Worm (Caenorhabditis elegans) whole organism, early embryonic: ENCODE data around the gene F36D3.16.

Experiments
- B0310.2 ChIP-seq: sonication (generic microtip); optimal IDR thresholded peaks from 2 replicates; lab custom pipeline; 2016; ENCODE audit warnings: mild to moderate bottlenecking, missing genetic modification characterization, missing compliant biosample characterization
- F13C5.2 ChIP-seq: sonication (generic microtip); optimal IDR thresholded peaks from 2 replicates; lab custom pipeline; 2017; ENCODE audit warnings: mild to moderate bottlenecking, missing genetic modification characterization, inconsistent platforms, missing compliant biosample characterization
- aly-1 ChIP-seq: sonication (generic microtip); optimal IDR thresholded peaks from 2 replicates; lab custom pipeline; 2016; ENCODE audit warnings: missing genetic modification characterization, missing compliant biosample characterization
- ama-1 ChIP-seq: fragments of 150-350 bp; optimal IDR thresholded peaks from 2 replicates; lab custom pipeline; 2014
- ceh-13 ChIP-seq: fragments of 200-800 bp; sonication (Bioruptor generic); optimal IDR thresholded peaks from 2 replicates; lab custom pipeline; 2018; ENCODE audit warnings: mild to moderate bottlenecking, missing genetic modification characterization, missing compliant biosample characterization
- ceh-36 ChIP-seq: sonication (generic microtip); optimal IDR thresholded peaks from 2 replicates; lab custom pipeline; 2016; ENCODE audit warnings: missing genetic modification characterization, inconsistent platforms, missing compliant biosample characterization
- ets-7 ChIP-seq: sonication (generic microtip); optimal IDR thresholded peaks from 2 replicates; lab custom pipeline; 2016; ENCODE audit warnings: missing genotype, missing genetic modification characterization, missing compliant biosample characterization
- flt-1 ChIP-seq: fragments of 200-800 bp; sonication (Bioruptor generic); IDR thresholded peaks from 2 replicates; pipeline ENCODE4 v1.3.6; 2022; ENCODE audit warnings: missing genetic modification characterization, missing compliant biosample characterization
- hmbx-1 ChIP-seq: sonication (generic microtip); optimal IDR thresholded peaks from 2 replicates; lab custom pipeline; 2016; ENCODE audit warnings: mild to moderate bottlenecking, missing genetic modification characterization, missing compliant biosample characterization
- hmg-4 ChIP-seq: fragments of 200-800 bp; sonication (Bioruptor generic); optimal IDR thresholded peaks from 2 replicates; lab custom pipeline; 2018; ENCODE audit warnings: mild to moderate bottlenecking, missing genetic modification characterization, missing compliant biosample characterization
- hnd-1 ChIP-seq: sonication (generic microtip); optimal IDR thresholded peaks from 2 replicates; lab custom pipeline; 2016; ENCODE audit warnings: missing genetic modification characterization, missing compliant biosample characterization
- pes-1 ChIP-seq: fragments of 200-800 bp; sonication (Bioruptor generic); IDR thresholded peaks from 2 replicates; pipeline ENCODE4 v1.3.6; 2022; ENCODE audit warnings: missing genetic modification reagents, missing genetic modification characterization, missing compliant biosample characterization
- scrt-1 ChIP-seq: fragments of 200-800 bp; sonication (Bioruptor generic); IDR thresholded peaks from 2 replicates; pipeline ENCODE4 v1.3.6; 2022; ENCODE audit warnings: missing genetic modification characterization, missing compliant biosample characterization
- sea-1 ChIP-seq: fragments of 200-800 bp; sonication (Bioruptor generic); conservative IDR thresholded peaks from 2 replicates; pipeline ENCODE4 v1.3.6; 2022; ENCODE audit warnings: missing genetic modification characterization, missing compliant biosample characterization
- tbx-11 ChIP-seq: fragments of 200-800 bp; sonication (Bioruptor generic); IDR thresholded peaks from 2 replicates; pipeline ENCODE4 v1.3.6; 2022; ENCODE audit warnings: missing genetic modification characterization, missing compliant biosample characterization
- tbx-37 ChIP-seq: fragments of 200-800 bp; sonication (Bioruptor generic); conservative IDR thresholded peaks from 2 replicates; pipeline ENCODE4 v1.3.6; 2022; ENCODE audit warnings: missing genetic modification reagents, missing genetic modification characterization, missing compliant biosample characterization
- tra-4 ChIP-seq: sonication (generic microtip); optimal IDR thresholded peaks from 2 replicates; lab custom pipeline; 2017; ENCODE audit warnings: missing genetic modification characterization, missing compliant biosample characterization

Gene F36D3.16

DNA sequence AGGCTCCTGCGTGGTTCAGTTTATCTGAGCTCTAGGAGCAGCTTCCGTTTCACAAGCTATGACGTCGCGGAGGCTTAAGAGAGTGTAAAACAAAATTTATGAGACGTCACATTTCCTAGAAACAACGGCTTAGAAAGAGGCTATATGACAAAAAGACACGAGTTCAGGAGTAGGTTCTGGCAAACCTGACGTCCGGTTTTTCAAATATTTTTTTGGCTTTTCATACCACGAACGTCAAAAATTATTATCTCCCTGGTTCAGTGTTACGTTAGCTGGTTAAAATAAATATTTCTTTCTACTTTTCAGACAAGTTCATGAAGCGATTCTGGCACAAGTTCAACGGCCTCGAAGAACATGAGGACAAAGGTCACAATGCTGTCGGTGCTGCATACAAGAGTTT is at the start of gene F36D3.16:
TSS of gene F36D3.16 (plus strand) at position 301 of the 400 bp plus-strand sequence.
- no peak for TF ChIP-seq tbx-37 (GFP tag; lab: Robert Waterston, UW)
- no peak for TF ChIP-seq hnd-1 (tag; lab: Kevin White, UChicago)
- no peak for TF ChIP-seq F13C5.2
- TF ChIP-seq ama-1 (lab: Kevin White, UChicago): no peak
- no peak for TF ChIP-seq hmg-4 (GFP tag; lab: Kevin White, UChicago)
- TF ChIP-seq tbx-11 (GFP tag; lab: Robert Waterston, UW): no peak
- TF ChIP-seq sea-1 (GFP tag; lab: Robert Waterston, UW): no peak
- no peak for TF ChIP-seq ceh-13 (GFP tag; lab: Kevin White, UChicago)

DNA sequence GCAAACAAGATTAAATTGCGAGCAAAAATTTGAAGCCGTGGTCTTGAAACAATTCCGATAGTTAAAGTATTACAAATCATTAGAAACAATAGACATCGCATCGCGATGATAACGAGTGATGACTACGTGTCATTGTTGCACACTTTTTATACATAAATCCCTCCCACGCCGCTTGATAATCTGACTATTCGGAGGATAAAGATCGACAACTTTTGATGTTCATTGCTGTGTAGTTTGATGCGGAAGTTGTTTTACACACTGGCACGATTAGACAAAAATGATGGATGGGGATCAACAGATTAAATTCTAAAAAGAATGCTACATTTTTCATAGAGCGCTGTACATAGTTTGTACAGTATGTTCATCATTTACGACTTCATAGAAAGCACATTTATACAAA is 48.6 kb upstream of the F36D3.16 start, which contains the start of gene T08G3.11:
TSS of gene T08G3.11 (minus strand) at position 101 of the 400 bp plus-strand sequence.
- TF ChIP-seq hmg-4 (GFP tag; lab: Kevin White, UChicago): no peak
- TF ChIP-seq sea-1 (GFP tag; lab: Robert Waterston, UW): no peak
- TF ChIP-seq aly-1 (tag; lab: Kevin White, UChicago): no peak
- no peak for TF ChIP-seq hmbx-1
- no peak for TF ChIP-seq pes-1 (GFP tag; lab: Robert Waterston, UW)
- no peak for TF ChIP-seq tbx-11 (GFP tag; lab: Robert Waterston, UW)
- no peak for TF ChIP-seq ceh-13 (GFP tag; lab: Kevin White, UChicago)
- no peak for TF ChIP-seq B0310.2 (tag; lab: Kevin White, UChicago)
- no peak for TF ChIP-seq flt-1 (GFP tag; lab: Robert Waterston, UW)
- TF ChIP-seq hnd-1 (tag; lab: Kevin White, UChicago): no peak
- TF ChIP-seq ceh-36 (tag; lab: Kevin White, UChicago): no peak
- no peak for TF ChIP-seq ama-1 (lab: Kevin White, UChicago)
- no peak for TF ChIP-seq F13C5.2
- no peak for TF ChIP-seq scrt-1 (GFP tag; lab: Robert Waterston, UW)
- no peak for TF ChIP-seq ets-7 (tag; lab: Kevin White, UChicago)
- no peak for TF ChIP-seq tra-4
- no peak for TF ChIP-seq tbx-37 (GFP tag; lab: Robert Waterston, UW)

DNA sequence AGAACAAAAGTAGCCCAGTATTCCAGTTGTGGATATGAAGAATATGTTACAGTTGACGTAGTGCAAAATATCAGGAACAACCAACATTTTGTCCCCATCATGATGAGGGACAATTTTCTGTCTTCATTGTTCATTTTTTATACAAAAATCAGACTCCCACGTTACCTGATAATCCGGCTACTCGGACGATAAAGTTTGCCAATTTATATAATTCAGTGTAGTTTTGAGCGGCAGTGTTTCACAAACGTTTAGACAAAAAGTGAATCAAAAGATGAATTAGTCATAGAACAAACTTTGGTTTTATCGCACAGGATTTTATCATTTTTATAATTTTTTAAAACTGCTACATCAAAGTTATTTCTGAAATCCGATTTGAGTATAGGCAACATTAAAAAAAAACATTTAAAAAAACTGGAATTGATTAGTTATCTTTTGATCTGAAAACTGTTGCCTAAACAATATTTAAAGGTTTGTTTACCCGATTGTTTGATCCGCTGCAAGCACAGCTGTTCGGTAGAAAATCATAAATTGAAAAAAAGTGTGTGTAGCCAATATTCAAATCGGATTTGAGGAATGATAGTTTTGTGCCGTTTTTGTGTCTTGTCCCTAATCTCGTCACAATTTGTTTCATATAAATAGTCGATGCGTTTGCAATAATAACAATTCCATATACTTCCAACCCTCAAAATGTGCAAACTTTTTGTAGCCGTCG is 46.8 kb upstream of the F36D3.16 start, which contains the start of the genes F57E7.4 and spig-6:
TSS of gene F57E7.4 (minus strand) at position 101 of the 712 bp plus-strand sequence.
TSS of gene spig-6 (plus strand) at position 662 of the 712 bp plus-strand sequence.
- TF ChIP-seq tbx-37 (GFP tag; lab: Robert Waterston, UW): no peak
- TF ChIP-seq ama-1 (lab: Kevin White, UChicago): no peak
- TF ChIP-seq scrt-1 (GFP tag; lab: Robert Waterston, UW): no peak
- no peak for TF ChIP-seq ceh-13 (GFP tag; lab: Kevin White, UChicago)
- no peak for TF ChIP-seq hnd-1 (tag; lab: Kevin White, UChicago)
- no peak for TF ChIP-seq hmbx-1
- TF ChIP-seq pes-1 (GFP tag; lab: Robert Waterston, UW): no peak
- no peak for TF ChIP-seq F13C5.2
- TF ChIP-seq flt-1 (GFP tag; lab: Robert Waterston, UW): no peak
- TF ChIP-seq ceh-36 (tag; lab: Kevin White, UChicago): no peak
- TF ChIP-seq tra-4: no peak
- TF ChIP-seq hmg-4 (GFP tag; lab: Kevin White, UChicago): no peak
- no peak for TF ChIP-seq ets-7 (tag; lab: Kevin White, UChicago)
- no peak for TF ChIP-seq aly-1 (tag; lab: Kevin White, UChicago)
- TF ChIP-seq B0310.2 (tag; lab: Kevin White, UChicago): no peak

DNA sequence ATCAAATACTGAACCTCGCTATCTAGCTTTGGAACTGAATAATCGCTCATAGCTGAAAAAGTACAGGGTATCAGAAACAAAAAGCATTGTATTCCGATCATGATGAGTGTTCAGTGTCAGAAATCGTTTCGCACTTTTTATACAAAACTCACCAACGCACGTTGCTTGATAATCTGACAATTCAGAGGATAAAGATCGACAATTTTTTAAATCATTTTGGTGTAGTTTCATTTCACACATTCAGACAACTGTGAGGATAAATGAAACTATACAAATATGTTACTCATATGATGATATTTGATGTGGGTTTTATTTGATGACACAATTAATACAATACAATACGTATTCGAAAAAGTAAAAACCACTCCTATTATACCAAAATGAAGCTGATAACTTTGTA is 44.9 kb upstream of the F36D3.16 start, which contains the start of gene F57E7.2:
TSS of gene F57E7.2 (minus strand) at position 101 of the 400 bp plus-strand sequence.
- TF ChIP-seq pes-1 (GFP tag; lab: Robert Waterston, UW) (no peak), hnd-1 (tag; lab: Kevin White, UChicago) (no peak), aly-1 (tag; lab: Kevin White, UChicago) (no peak), tbx-37 (GFP tag; lab: Robert Waterston, UW) (no peak), ceh-13 (GFP tag; lab: Kevin White, UChicago) (no peak), flt-1 (GFP tag; lab: Robert Waterston, UW) (no peak), hmg-4 (GFP tag; lab: Kevin White, UChicago) (no peak), tbx-11 (GFP tag; lab: Robert Waterston, UW) (no peak)

DNA sequence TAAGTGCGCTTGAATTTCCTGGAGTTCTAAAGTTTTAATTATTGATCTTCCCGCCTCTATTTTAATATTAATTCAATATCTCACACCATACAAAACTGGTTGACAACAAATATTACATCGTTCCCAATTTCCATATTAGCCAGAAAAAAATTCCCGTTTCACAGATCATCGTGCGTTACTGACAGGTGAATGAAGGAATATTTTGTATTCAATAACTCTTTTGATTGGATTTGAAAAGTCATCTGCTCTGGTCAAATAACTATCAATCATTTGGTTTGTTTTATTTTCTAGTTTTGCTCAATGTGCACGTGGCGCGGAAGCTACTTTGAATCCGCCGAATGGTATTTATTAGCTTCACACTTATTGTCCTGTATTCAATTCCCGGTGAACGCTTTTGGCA is 44.2 kb upstream of the F36D3.16 start, which contains the start of gene srh-139:
TSS of gene srh-139 (plus strand) at position 301 of the 400 bp plus-strand sequence.
- TF ChIP-seq ets-7 (tag; lab: Kevin White, UChicago) (no peak), B0310.2 (tag; lab: Kevin White, UChicago) (no peak), F13C5.2 (no peak), aly-1 (tag; lab: Kevin White, UChicago) (no peak), tbx-37 (GFP tag; lab: Robert Waterston, UW) (no peak), hmbx-1 (no peak), flt-1 (GFP tag; lab: Robert Waterston, UW) (no peak), ceh-13 (GFP tag; lab: Kevin White, UChicago) (no peak), pes-1 (GFP tag; lab: Robert Waterston, UW) (no peak), hmg-4 (GFP tag; lab: Kevin White, UChicago) (no peak), ceh-36 (tag; lab: Kevin White, UChicago) (no peak), hnd-1 (tag; lab: Kevin White, UChicago) (no peak), scrt-1 (GFP tag; lab: Robert Waterston, UW) (no peak), tra-4 (no peak), ama-1 (lab: Kevin White, UChicago) (no peak), tbx-11 (GFP tag; lab: Robert Waterston, UW) (no peak), sea-1 (GFP tag; lab: Robert Waterston, UW) (no peak)

DNA sequence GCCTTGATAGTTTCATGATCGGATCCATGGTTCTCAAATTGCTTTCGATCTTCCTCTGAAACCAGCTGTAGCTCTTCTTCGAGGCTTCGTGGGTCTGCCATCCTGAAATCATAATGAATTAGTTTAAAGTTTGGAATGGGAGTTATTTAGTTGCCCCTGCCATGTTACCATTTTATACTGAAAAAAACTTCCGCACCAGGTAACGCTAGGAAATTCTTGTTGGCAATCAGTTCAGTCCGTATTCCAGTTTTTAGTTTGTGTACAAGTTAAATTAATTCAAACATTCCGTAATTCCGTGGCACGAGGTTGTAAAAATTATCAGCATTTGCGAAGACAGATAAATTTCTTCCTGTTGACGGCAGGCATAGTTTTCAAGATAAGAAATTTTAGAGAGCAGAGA is 40.4 kb upstream of the F36D3.16 start, which contains the start of gene Y32B12A.5:
TSS of gene Y32B12A.5 (minus strand) at position 101 of the 400 bp plus-strand sequence.
- no peak for TF ChIP-seq tra-4
- no peak for TF ChIP-seq scrt-1 (GFP tag; lab: Robert Waterston, UW)
- no peak for TF ChIP-seq B0310.2 (tag; lab: Kevin White, UChicago)
- no peak for TF ChIP-seq ets-7 (tag; lab: Kevin White, UChicago)
- no peak for TF ChIP-seq flt-1 (GFP tag; lab: Robert Waterston, UW)
- TF ChIP-seq sea-1 (GFP tag; lab: Robert Waterston, UW): no peak
- no peak for TF ChIP-seq aly-1 (tag; lab: Kevin White, UChicago)
- TF ChIP-seq hmbx-1: no peak
- TF ChIP-seq tbx-11 (GFP tag; lab: Robert Waterston, UW): no peak
- no peak for TF ChIP-seq tbx-37 (GFP tag; lab: Robert Waterston, UW)
- no peak for TF ChIP-seq ceh-13 (GFP tag; lab: Kevin White, UChicago)
- no peak for TF ChIP-seq ama-1 (lab: Kevin White, UChicago)
- TF ChIP-seq hmg-4 (GFP tag; lab: Kevin White, UChicago): no peak
- TF ChIP-seq ceh-36 (tag; lab: Kevin White, UChicago): no peak
- no peak for TF ChIP-seq F13C5.2
